In the genomic region with DNA sequence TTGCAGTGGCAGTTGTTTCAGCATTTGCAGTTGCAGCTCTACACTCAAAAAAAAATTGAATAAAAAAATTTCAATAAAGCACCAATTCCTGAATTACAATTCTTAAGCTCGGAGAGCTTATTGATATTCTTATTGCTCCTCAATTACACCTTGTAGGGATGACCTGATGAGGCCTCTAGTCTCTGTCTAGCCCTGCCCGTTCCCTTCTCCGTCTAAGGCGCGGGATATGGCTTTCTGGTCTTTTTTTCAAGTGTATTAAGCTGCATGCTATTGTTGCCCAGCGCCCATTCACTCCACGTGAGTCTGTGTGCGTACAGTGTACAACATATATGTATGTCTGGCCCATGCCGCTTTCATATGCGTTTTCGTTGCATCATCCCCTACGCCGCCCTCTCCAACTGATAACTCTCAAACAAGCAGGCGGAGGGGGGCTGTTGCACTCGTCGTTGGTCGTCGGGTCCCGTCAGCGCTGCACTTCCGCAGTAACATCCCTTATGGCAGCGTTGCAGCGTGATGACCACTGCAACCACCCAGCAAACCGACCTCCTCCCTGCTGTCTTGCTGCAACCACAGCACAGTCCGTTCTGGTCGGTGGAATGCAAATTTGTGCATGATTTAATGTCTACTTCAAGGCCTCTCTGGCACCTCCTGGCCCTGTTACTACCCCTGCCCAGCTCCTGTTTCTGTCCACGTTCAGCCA, we compare ENCODE assay signal across 2 fruit fly cellular contexts.
TF ChIP-seq lines count a peak whose summit lies in the region.

No protein-coding gene starts in this region.

TF ChIP-seq in whole organism, embryonic, 481 proteins besides CTCF, POLR2A, EP300 and RAD21 (continued from another document):
- 0 out of 3 replicates have a peak, but pooled peaks have one; percentile 3 for TF ChIP-seq CG2199 (GFP tag; IDR thresholded peaks at IDR 0.05; lab: Robert Waterston, UW)
- TF ChIP-seq lola (GFP tag; optimal IDR thresholded peaks at IDR 0.05; lab: Kevin White, UChicago) = peak in 1 of 3 experiments; percentile 3
- peak; percentile 25 for TF ChIP-seq dmrt11E (tag; optimal IDR thresholded peaks at IDR 0.05; lab: Kevin White, UChicago)
TF ChIP-seq in whole organism, embryonic: peak in this region for 17.

TF ChIP-seq in whole organism, prepupa, 60 proteins besides CTCF, POLR2A, EP300 and RAD21 (continued from another document):
- TF ChIP-seq CG16779 (tag; optimal IDR thresholded peaks at IDR 0.05; lab: Kevin White, UChicago) = no peak
- peak; percentile 34 for TF ChIP-seq spab (GFP tag; optimal IDR thresholded peaks at IDR 0.05; lab: Kevin White, UChicago)
- peak; percentile 8 for TF ChIP-seq CG6808 (GFP tag; optimal IDR thresholded peaks at IDR 0.05; lab: Kevin White, UChicago)
- peak; percentile 15 for TF ChIP-seq Sox102F (GFP tag; optimal IDR thresholded peaks at IDR 0.05; lab: Kevin White, UChicago)
- no peak for TF ChIP-seq net (GFP tag; optimal IDR thresholded peaks at IDR 0.05; lab: Kevin White, UChicago)
- peak; percentile 87 for TF ChIP-seq Eip78C (GFP tag; lab: Kevin White, UChicago)
- TF ChIP-seq CG6854 (GFP tag; optimal IDR thresholded peaks at IDR 0.05; lab: Kevin White, UChicago) = no peak
- TF ChIP-seq Sox14 (GFP tag; optimal IDR thresholded peaks at IDR 0.05; lab: Kevin White, UChicago) = peak; percentile 23
- peak; percentile 29 for TF ChIP-seq CG31627 (GFP tag; optimal IDR thresholded peaks at IDR 0.05; lab: Kevin White, UChicago)
- no peak for TF ChIP-seq Lpt (GFP tag; optimal IDR thresholded peaks at IDR 0.05; lab: Kevin White, UChicago)
- no peak for TF ChIP-seq CG6163 (GFP tag; IDR thresholded peaks at IDR 0.05; lab: Robert Waterston, UW)
- no peak for TF ChIP-seq salr (GFP tag; optimal IDR thresholded peaks at IDR 0.05; lab: Kevin White, UChicago)
- TF ChIP-seq lz (GFP tag; optimal IDR thresholded peaks at IDR 0.05; lab: Kevin White, UChicago) = peak; percentile 31
TF ChIP-seq in whole organism, prepupa: peak in this region for 21.
